In the genomic region with DNA sequence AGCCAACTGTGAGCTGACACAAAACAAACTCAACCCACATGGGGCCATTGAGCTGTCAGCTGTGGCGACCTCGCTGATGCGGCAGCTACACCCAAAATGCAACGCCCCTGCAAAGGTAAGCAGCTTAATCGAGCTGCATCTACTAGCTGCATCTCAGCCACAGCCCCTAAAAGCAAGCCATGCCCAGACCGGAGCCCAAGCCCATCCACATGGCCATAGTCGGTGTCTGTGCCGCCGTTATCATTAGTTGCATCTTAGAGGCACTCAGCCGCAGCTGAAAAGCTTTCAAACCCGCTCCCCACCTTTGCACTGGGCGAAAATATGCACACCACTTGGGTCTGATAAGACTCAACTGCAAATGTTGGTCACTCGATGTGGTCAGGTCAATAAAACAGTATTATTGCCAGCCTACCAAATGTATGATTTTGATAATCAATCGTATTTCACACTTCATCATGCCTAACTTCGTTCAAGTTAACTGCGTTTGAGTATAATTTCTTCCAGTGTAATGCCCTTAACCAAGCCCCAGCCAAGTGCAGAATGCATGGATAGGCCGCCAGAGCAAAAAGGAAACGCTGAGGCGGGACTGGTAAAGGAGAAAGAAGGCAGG, we compare ENCODE assay signal across 1 fruit fly cellular context.
TF ChIP-seq lines count a peak whose summit lies in the region.

No protein-coding gene starts in this region.

TF ChIP-seq in whole organism, embryonic, 481 proteins besides CTCF, POLR2A, EP300 and RAD21 (continued from another document and continues in another):
- TF ChIP-seq CG6272 (GFP tag; IDR thresholded peaks at IDR 0.05; lab: Robert Waterston, UW), result no peak
- TF ChIP-seq cg (GFP tag; optimal IDR thresholded peaks at IDR 0.05; lab: Kevin White, UChicago), result no peak
- TF ChIP-seq CG12659 (GFP tag; optimal IDR thresholded peaks at IDR 0.05; lab: Kevin White, UChicago), result peak; percentile 23
- peak in 1 of 2 experiments; percentile 68 for TF ChIP-seq eve (GFP tag; optimal IDR thresholded peaks at IDR 0.05; lab: Kevin White, UChicago)
- TF ChIP-seq CG18764 (GFP tag; optimal IDR thresholded peaks at IDR 0.05; lab: Kevin White, UChicago), result peak; percentile 1
- TF ChIP-seq phol (tag; optimal IDR thresholded peaks at IDR 0.05; lab: Kevin White, UChicago), result peak; percentile 76
- TF ChIP-seq CG10431 (GFP tag; optimal IDR thresholded peaks at IDR 0.05; lab: Kevin White, UChicago), result peak; percentile 30
- TF ChIP-seq sisA (GFP tag; IDR thresholded peaks at IDR 0.05; lab: Robert Waterston, UW), result peak; percentile 62
- TF ChIP-seq MTF-1 (GFP tag; optimal IDR thresholded peaks at IDR 0.05; lab: Kevin White, UChicago; ENCODE audit: borderline replicate concordance), result peak; percentile 24
- peak; percentile 38; the same call in 1 of the 2 replicates for TF ChIP-seq Rx (GFP tag; IDR thresholded peaks at IDR 0.05; lab: Robert Waterston, UW)
- no peak for TF ChIP-seq CG32532 (GFP tag; IDR thresholded peaks at IDR 0.05; lab: Robert Waterston, UW)
- TF ChIP-seq bcd (GFP tag; optimal IDR thresholded peaks at IDR 0.05; lab: Kevin White, UChicago), result peak; percentile 32
- TF ChIP-seq CG5180 (GFP tag; optimal IDR thresholded peaks at IDR 0.05; lab: Kevin White, UChicago), result peak; percentile 22
- TF ChIP-seq grau (tag; optimal IDR thresholded peaks at IDR 0.05; lab: Kevin White, UChicago), result peak; percentile 52
- no peak for TF ChIP-seq CG2120 (GFP tag; optimal IDR thresholded peaks at IDR 0.05; lab: Kevin White, UChicago)
- TF ChIP-seq CG14441 (GFP tag; IDR thresholded peaks at IDR 0.05; lab: Robert Waterston, UW), result peak; percentile 23; the same call in 1 of the 2 replicates
- no peak for TF ChIP-seq CG7745 (tag; optimal IDR thresholded peaks at IDR 0.05; lab: Kevin White, UChicago)
- peak; percentile 42 for TF ChIP-seq Chrac-16 (GFP tag; optimal IDR thresholded peaks at IDR 0.05; lab: Kevin White, UChicago)
- peak; percentile 69 for TF ChIP-seq CG17359 (tag; optimal IDR thresholded peaks at IDR 0.05; lab: Kevin White, UChicago)
- TF ChIP-seq caup (GFP tag; optimal IDR thresholded peaks at IDR 0.05; lab: Kevin White, UChicago; ENCODE audit: severe bottlenecking), result no peak
- TF ChIP-seq maf-S (GFP tag; optimal IDR thresholded peaks at IDR 0.05; lab: Kevin White, UChicago), result peak; percentile 23
- peak; percentile 52 for TF ChIP-seq gcm (GFP tag; optimal IDR thresholded peaks at IDR 0.05; lab: Kevin White, UChicago)
- peak; percentile 59 for TF ChIP-seq chn (GFP tag; optimal IDR thresholded peaks at IDR 0.05; lab: Kevin White, UChicago)
- peak; percentile 46 for TF ChIP-seq Sox100B (GFP tag; optimal IDR thresholded peaks at IDR 0.05; lab: Kevin White, UChicago)
- TF ChIP-seq gsb-n (tag; optimal IDR thresholded peaks at IDR 0.05; lab: Kevin White, UChicago), result peak; percentile 62
- peak; percentile 18 for TF ChIP-seq wek (GFP tag; optimal IDR thresholded peaks at IDR 0.05; lab: Kevin White, UChicago)
- TF ChIP-seq Atf3 (GFP tag; optimal IDR thresholded peaks at IDR 0.05; lab: Kevin White, UChicago), result peak; percentile 2
- TF ChIP-seq HLH3B (GFP tag; IDR thresholded peaks at IDR 0.05; lab: Robert Waterston, UW), result 0 out of 2 replicates have a peak, but pooled peaks have one; percentile 39
- peak; percentile 11 for TF ChIP-seq jumu (GFP tag; optimal IDR thresholded peaks at IDR 0.05; lab: Kevin White, UChicago)
- TF ChIP-seq sob (GFP tag; IDR thresholded peaks at IDR 0.05; lab: Robert Waterston, UW), result no peak
- TF ChIP-seq mirr (GFP tag; optimal IDR thresholded peaks at IDR 0.05; lab: Kevin White, UChicago), result no peak
- no peak for TF ChIP-seq peb (GFP tag; IDR thresholded peaks at IDR 0.05; lab: Robert Waterston, UW)
- TF ChIP-seq Atf6 (GFP tag; IDR thresholded peaks at IDR 0.05; lab: Robert Waterston, UW), result no peak
- no peak for TF ChIP-seq cwo (GFP tag; optimal IDR thresholded peaks at IDR 0.05; lab: Kevin White, UChicago)
- TF ChIP-seq Xbp1 (GFP tag; optimal IDR thresholded peaks at IDR 0.05; lab: Kevin White, UChicago), result peak; percentile 66
- TF ChIP-seq Ssrp (tag; optimal IDR thresholded peaks at IDR 0.05; lab: Kevin White, UChicago), result peak; percentile 66
- TF ChIP-seq Dll (GFP tag; IDR thresholded peaks at IDR 0.05; lab: Robert Waterston, UW; ENCODE audit: partially characterized antibody), result no peak
- peak; percentile 62 for TF ChIP-seq CG7839 (tag; optimal IDR thresholded peaks at IDR 0.05; lab: Kevin White, UChicago)
- no peak for TF ChIP-seq NFAT (GFP tag; IDR thresholded peaks at IDR 0.05; lab: Robert Waterston, UW)
- peak; percentile 66 for TF ChIP-seq CG17829 (tag; optimal IDR thresholded peaks at IDR 0.05; lab: Kevin White, UChicago)
- peak; percentile 50; the same call in 1 of the 2 replicates for TF ChIP-seq CG6689 (GFP tag; IDR thresholded peaks at IDR 0.05; lab: Robert Waterston, UW)
- TF ChIP-seq Ada2b (GFP tag; IDR thresholded peaks at IDR 0.05; lab: Robert Waterston, UW), result 0 out of 2 replicates have a peak, but pooled peaks have one; percentile 17
- TF ChIP-seq unpg (GFP tag; optimal IDR thresholded peaks at IDR 0.05; lab: Kevin White, UChicago), result peak; percentile 74
- TF ChIP-seq CG12391 (tag; optimal IDR thresholded peaks at IDR 0.05; lab: Kevin White, UChicago), result peak; percentile 56
- TF ChIP-seq D19A (tag; optimal IDR thresholded peaks at IDR 0.05; lab: Kevin White, UChicago), result peak; percentile 56
- TF ChIP-seq pan (optimal IDR thresholded peaks at IDR 0.05; lab: Kevin White, UChicago), result no peak
- peak in 1 of 2 experiments; percentile 49 for TF ChIP-seq pan (GFP tag; optimal IDR thresholded peaks at IDR 0.05 in 1 of 2, IDR thresholded peaks at IDR 0.05 in 1 of 2)
- TF ChIP-seq onecut (GFP tag; IDR thresholded peaks at IDR 0.05; lab: Robert Waterston, UW), result no peak; the same call in 1 of the 2 replicates
- peak; percentile 51 for TF ChIP-seq CG13424 (tag; optimal IDR thresholded peaks at IDR 0.05; lab: Kevin White, UChicago)
- TF ChIP-seq CG1602 (GFP tag; optimal IDR thresholded peaks at IDR 0.05; lab: Kevin White, UChicago), result peak; percentile 49
- no peak for TF ChIP-seq CG12744 (GFP tag; optimal IDR thresholded peaks at IDR 0.05; lab: Kevin White, UChicago)
- TF ChIP-seq dmrt99B (tag; optimal IDR thresholded peaks at IDR 0.05; lab: Kevin White, UChicago), result peak; percentile 72
- TF ChIP-seq CG16863 (GFP tag; optimal IDR thresholded peaks at IDR 0.05; lab: Kevin White, UChicago), result peak; percentile 40
- TF ChIP-seq CG2678 (tag; optimal IDR thresholded peaks at IDR 0.05; lab: Kevin White, UChicago), result peak; percentile 65
- peak; percentile 34 for TF ChIP-seq CG10267 (tag; optimal IDR thresholded peaks at IDR 0.05; lab: Kevin White, UChicago)
- TF ChIP-seq CG16815 (GFP tag; optimal IDR thresholded peaks at IDR 0.05; lab: Kevin White, UChicago), result peak; percentile 28
- no peak for TF ChIP-seq CG6175 (GFP tag; IDR thresholded peaks at IDR 0.05; lab: Robert Waterston, UW)
- peak; percentile 21; the same call in 1 of the 2 replicates for TF ChIP-seq E2f2 (GFP tag; IDR thresholded peaks at IDR 0.05; lab: Robert Waterston, UW)
- TF ChIP-seq CG9437 (GFP tag; optimal IDR thresholded peaks at IDR 0.05; lab: Kevin White, UChicago), result peak; percentile 8
- TF ChIP-seq CG30020 (tag; optimal IDR thresholded peaks at IDR 0.05; lab: Kevin White, UChicago), result no peak
- no peak for TF ChIP-seq ftz-f1 (GFP tag; optimal IDR thresholded peaks at IDR 0.05; lab: Kevin White, UChicago)
- TF ChIP-seq slou (GFP tag; optimal IDR thresholded peaks at IDR 0.05; lab: Kevin White, UChicago), result peak; percentile 3
- TF ChIP-seq CG12104 (GFP tag; optimal IDR thresholded peaks at IDR 0.05; lab: Kevin White, UChicago), result no peak
- no peak for TF ChIP-seq kni (GFP tag; optimal IDR thresholded peaks at IDR 0.05; lab: Kevin White, UChicago)
- TF ChIP-seq Max (GFP tag; optimal IDR thresholded peaks at IDR 0.05; lab: Kevin White, UChicago), result peak; percentile 1
- TF ChIP-seq Atf-2 (GFP tag; optimal IDR thresholded peaks at IDR 0.05; lab: Kevin White, UChicago), result peak; percentile 44
- peak; percentile 60; the same call in 1 of the 3 replicates for TF ChIP-seq Optix (GFP tag; IDR thresholded peaks at IDR 0.05; lab: Robert Waterston, UW)
- no peak for TF ChIP-seq CG10147 (GFP tag; optimal IDR thresholded peaks at IDR 0.05; lab: Kevin White, UChicago)
- no peak for TF ChIP-seq Abd-B (GFP tag; optimal IDR thresholded peaks at IDR 0.05; lab: Kevin White, UChicago)
- no peak for TF ChIP-seq CG14014 (GFP tag; IDR thresholded peaks at IDR 0.05; lab: Robert Waterston, UW)
- 0 out of 3 replicates have a peak, but pooled peaks have one; percentile 15 for TF ChIP-seq CG34422 (GFP tag; IDR thresholded peaks at IDR 0.05; lab: Robert Waterston, UW)
- TF ChIP-seq CG7556 (GFP tag; optimal IDR thresholded peaks at IDR 0.05; lab: Kevin White, UChicago), result peak; percentile 5
- TF ChIP-seq CG10321 (GFP tag; IDR thresholded peaks at IDR 0.05; lab: Robert Waterston, UW), result no peak
- peak; percentile 32 for TF ChIP-seq Mad (GFP tag; optimal IDR thresholded peaks at IDR 0.05; lab: Kevin White, UChicago)
- TF ChIP-seq Antp (GFP tag; optimal IDR thresholded peaks at IDR 0.05; lab: Kevin White, UChicago), result peak; percentile 46
- peak; percentile 34 for TF ChIP-seq NfI (GFP tag; optimal IDR thresholded peaks at IDR 0.05; lab: Kevin White, UChicago)
- TF ChIP-seq Hmr (GFP tag; optimal IDR thresholded peaks at IDR 0.05; lab: Kevin White, UChicago), result no peak
- TF ChIP-seq dmrt11E (tag; optimal IDR thresholded peaks at IDR 0.05; lab: Kevin White, UChicago), result peak; percentile 63
- peak; percentile 33 for TF ChIP-seq CG14965 (GFP tag; optimal IDR thresholded peaks at IDR 0.05; lab: Kevin White, UChicago; ENCODE audit: borderline replicate concordance)
- TF ChIP-seq CG8944 (GFP tag; optimal IDR thresholded peaks at IDR 0.05; lab: Kevin White, UChicago), result peak; percentile 31
- TF ChIP-seq CG3407 (GFP tag; optimal IDR thresholded peaks at IDR 0.05; lab: Kevin White, UChicago), result peak; percentile 40
- peak; percentile 25 for TF ChIP-seq en (GFP tag; optimal IDR thresholded peaks at IDR 0.05; lab: Kevin White, UChicago)
- TF ChIP-seq CG10979 (tag; optimal IDR thresholded peaks at IDR 0.05; lab: Kevin White, UChicago), result peak; percentile 81
- TF ChIP-seq CG10543 (GFP tag; optimal IDR thresholded peaks at IDR 0.05; lab: Kevin White, UChicago), result no peak
- no peak for TF ChIP-seq Nf-YC (tag; optimal IDR thresholded peaks at IDR 0.05; lab: Kevin White, UChicago)
- no peak for TF ChIP-seq Dad (GFP tag; optimal IDR thresholded peaks at IDR 0.05; lab: Kevin White, UChicago)
- peak; percentile 77 for TF ChIP-seq oc (tag; optimal IDR thresholded peaks at IDR 0.05; lab: Kevin White, UChicago)
- TF ChIP-seq inv (GFP tag; IDR thresholded peaks at IDR 0.05; lab: Robert Waterston, UW; ENCODE audit: partially characterized antibody), result no peak
- peak; percentile 70 for TF ChIP-seq fd96Cb (tag; optimal IDR thresholded peaks at IDR 0.05; lab: Kevin White, UChicago)
- TF ChIP-seq salm (tag; optimal IDR thresholded peaks at IDR 0.05; lab: Kevin White, UChicago), result peak; percentile 10
- TF ChIP-seq CG31224 (GFP tag; IDR thresholded peaks at IDR 0.05; lab: Robert Waterston, UW), result no peak
- TF ChIP-seq Side (GFP tag; optimal IDR thresholded peaks at IDR 0.05; lab: Kevin White, UChicago), result no peak
- peak; percentile 55 for TF ChIP-seq CG2875 (GFP tag; optimal IDR thresholded peaks at IDR 0.05; lab: Kevin White, UChicago)
- no peak for TF ChIP-seq prd (optimal IDR thresholded peaks at IDR 0.05; lab: Kevin White, UChicago)
- peak; percentile 60; the same call in 1 of the 3 replicates for TF ChIP-seq prd (GFP tag; IDR thresholded peaks at IDR 0.05; lab: Robert Waterston, UW)
- no peak for TF ChIP-seq knrl (GFP tag; IDR thresholded peaks at IDR 0.05; lab: Robert Waterston, UW; ENCODE audit: partially characterized antibody)
- TF ChIP-seq CG43689 (GFP tag; IDR thresholded peaks at IDR 0.05; lab: Robert Waterston, UW), result no peak
- TF ChIP-seq yki (optimal IDR thresholded peaks at IDR 0.05; lab: Kevin White, UChicago), result no peak
- TF ChIP-seq Opbp (GFP tag; IDR thresholded peaks at IDR 0.05; lab: Robert Waterston, UW; ENCODE audit: partially characterized antibody), result no peak
- TF ChIP-seq crc (GFP tag; optimal IDR thresholded peaks at IDR 0.05; lab: Kevin White, UChicago), result peak; percentile 21
- peak; percentile 5 for TF ChIP-seq CG15269 (tag; optimal IDR thresholded peaks at IDR 0.05; lab: Kevin White, UChicago)
- no peak for TF ChIP-seq YL-1 (GFP tag; optimal IDR thresholded peaks at IDR 0.05; lab: Kevin White, UChicago)
- TF ChIP-seq Spps (tag; optimal IDR thresholded peaks at IDR 0.05; lab: Kevin White, UChicago), result peak; percentile 45
- peak; percentile 50; the same call in 1 of the 2 replicates for TF ChIP-seq lmd (GFP tag; IDR thresholded peaks at IDR 0.05; lab: Robert Waterston, UW)
- peak; percentile 62; the same call in 1 of the 2 replicates for TF ChIP-seq ara (GFP tag; IDR thresholded peaks at IDR 0.05; lab: Robert Waterston, UW)
- TF ChIP-seq eyg (GFP tag; optimal IDR thresholded peaks at IDR 0.05; lab: Kevin White, UChicago), result no peak
- TF ChIP-seq CG17361 (GFP tag; IDR thresholded peaks at IDR 0.05; lab: Robert Waterston, UW), result peak; percentile 70
- no peak for TF ChIP-seq ab (GFP tag; optimal IDR thresholded peaks at IDR 0.05; lab: Kevin White, UChicago)
- peak; percentile 47; the same call in 1 of the 3 replicates for TF ChIP-seq dysf (GFP tag; IDR thresholded peaks at IDR 0.05; lab: Robert Waterston, UW)
- peak; percentile 43 for TF ChIP-seq pb (GFP tag; optimal IDR thresholded peaks at IDR 0.05; lab: Kevin White, UChicago)
- TF ChIP-seq BEAF-32 (GFP tag; optimal IDR thresholded peaks at IDR 0.05; lab: Kevin White, UChicago), result no peak
- peak; percentile 29 for TF ChIP-seq CG11723 (GFP tag; optimal IDR thresholded peaks at IDR 0.05; lab: Kevin White, UChicago)
- TF ChIP-seq CG13296 (GFP tag; optimal IDR thresholded peaks at IDR 0.05; lab: Kevin White, UChicago), result no peak
- peak; percentile 61 for TF ChIP-seq CG6254 (GFP tag; optimal IDR thresholded peaks at IDR 0.05; lab: Kevin White, UChicago)
- TF ChIP-seq gce (GFP tag; IDR thresholded peaks at IDR 0.05; lab: Robert Waterston, UW), result no peak
- peak; percentile 58 for TF ChIP-seq jing (GFP tag; optimal IDR thresholded peaks at IDR 0.05; lab: Kevin White, UChicago)
- TF ChIP-seq Asciz (GFP tag; optimal IDR thresholded peaks at IDR 0.05; lab: Kevin White, UChicago), result peak; percentile 53
- TF ChIP-seq ranshi (GFP tag; IDR thresholded peaks at IDR 0.05; lab: Robert Waterston, UW), result peak; percentile 45; the same call in 1 of the 2 replicates
- no peak for TF ChIP-seq nerfin-2 (GFP tag; IDR thresholded peaks at IDR 0.05; lab: Robert Waterston, UW; ENCODE audit: partially characterized antibody)
- peak; percentile 59 for TF ChIP-seq CG4424 (GFP tag; optimal IDR thresholded peaks at IDR 0.05; lab: Kevin White, UChicago)
- no peak for TF ChIP-seq Trl (optimal IDR thresholded peaks at IDR 0.05; lab: Kevin White, UChicago)
- TF ChIP-seq Trl (GFP tag; optimal IDR thresholded peaks at IDR 0.05; lab: Kevin White, UChicago), result peak; percentile 45
